Fruit fly (Drosophila melanogaster) whole organism, embryonic: ENCODE measurements around the gene Trf4-2.

ENCODE experiments used
- Asciz ChIP-seq: fragments of 200-800 bp; sonication (Bioruptor generic); optimal IDR thresholded peaks from 2 replicates; lab custom pipeline; 2017; ENCODE audit warnings: missing biosample characterization, mild to moderate bottlenecking, missing genetic modification characterization, missing genetic modification reagents
- CG10979 ChIP-seq: fragments of 200-800 bp; sonication (Bioruptor generic); optimal IDR thresholded peaks from 2 replicates; lab custom pipeline; 2018; ENCODE audit warnings: missing biosample characterization, mild to moderate bottlenecking, missing genetic modification characterization, moderate library complexity
- CG11504 ChIP-seq: fragments of 200-800 bp; sonication (Bioruptor generic); optimal IDR thresholded peaks from 3 replicates; lab custom pipeline; 2019; ENCODE audit warnings: missing biosample characterization, mild to moderate bottlenecking, missing genetic modification characterization, moderate library complexity
- CG4360 ChIP-seq: fragments of 200-800 bp; sonication (Bioruptor generic); IDR thresholded peaks from 2 replicates; pipeline ENCODE4 v1.3.6; 2022; ENCODE audit warnings: missing biosample characterization, missing genetic modification characterization
- CG4707 ChIP-seq: fragments of 200-800 bp; sonication (Bioruptor generic); optimal IDR thresholded peaks from 2 replicates; lab custom pipeline; 2018; ENCODE audit warnings: missing biosample characterization, mild to moderate bottlenecking, missing genetic modification characterization, moderate library complexity
- D19A ChIP-seq: fragments of 200-800 bp; optimal IDR thresholded peaks from 3 replicates; lab custom pipeline; 2019; ENCODE audit warnings: missing biosample characterization, mild to moderate bottlenecking, missing genetic modification characterization, moderate library complexity
- Drgx ChIP-seq: fragments of 200-800 bp; sonication (Bioruptor generic); IDR thresholded peaks from 2 replicates; pipeline ENCODE4 v1.3.6; 2022; ENCODE audit warnings: missing biosample characterization, missing genetic modification characterization
- bsh ChIP-seq, 2 experiments: fragments of 200-800 bp; sonication (Bioruptor generic); optimal IDR thresholded peaks; 2 replicates each; lab custom pipeline; 2017 to 2018; ENCODE audit warnings: mild to moderate bottlenecking in 2 of 2, missing biosample characterization in 2 of 2, missing genetic modification characterization in 2 of 2, moderate library complexity in 1 of 2
- nmo ChIP-seq: fragments of 200-800 bp; sonication (Bioruptor generic); optimal IDR thresholded peaks from 2 replicates; lab custom pipeline; 2018; ENCODE audit warnings: missing biosample characterization, mild to moderate bottlenecking, missing genetic modification characterization, moderate library complexity
- nom ChIP-seq: fragments of 200-800 bp; sonication (Bioruptor generic); optimal IDR thresholded peaks from 2 replicates; lab custom pipeline; 2017; ENCODE audit warnings: missing biosample characterization, missing genetic modification characterization, mild to moderate bottlenecking, moderate library complexity, missing genetic modification reagents
- p53 ChIP-seq: fragments of 200-800 bp; sonication (Bioruptor generic); optimal IDR thresholded peaks from 2 replicates; lab custom pipeline; 2016; ENCODE audit warnings: missing biosample characterization, missing genetic modification characterization
- sens ChIP-seq: fragments of 200-800 bp; sonication (Bioruptor generic); peaks from one replicate; lab custom pipeline; 2016; ENCODE audit warnings: missing biosample characterization, missing genetic modification characterization

The Trf4-2 gene

DNA sequence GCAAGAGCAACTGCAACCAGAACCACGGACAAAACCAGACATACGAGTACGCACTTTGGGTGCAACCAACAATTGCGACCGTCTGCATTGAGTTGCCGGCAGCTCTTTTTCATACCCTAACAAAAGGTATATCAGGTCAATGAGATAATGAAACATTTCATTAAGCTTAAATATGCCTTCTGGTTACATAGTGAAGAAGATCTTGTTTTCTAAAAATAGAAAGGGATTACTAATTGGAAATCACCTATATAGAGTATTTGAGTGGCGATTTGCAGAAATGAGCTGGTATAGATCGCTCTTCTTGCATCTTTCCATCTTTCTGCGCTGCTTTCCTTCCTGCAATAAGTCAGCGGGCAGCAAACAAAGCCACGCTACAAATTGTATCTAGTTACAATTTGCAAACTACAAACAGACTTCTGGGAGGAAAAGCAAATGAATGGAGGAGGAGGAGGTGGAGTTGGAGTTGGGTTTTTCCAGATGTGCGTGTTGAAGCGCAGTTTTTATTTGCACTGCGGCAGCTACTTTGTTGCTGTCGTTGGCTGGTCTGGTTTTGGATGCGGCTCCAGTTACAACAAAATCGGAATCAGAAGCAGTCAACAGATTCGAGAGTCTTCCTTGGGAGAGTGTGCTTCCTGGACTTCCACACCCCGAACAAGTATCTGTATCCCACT, 49.9 kb downstream of the Trf4-2 start:
- TF ChIP-seq bsh (GFP tag; optimal IDR thresholded peaks at IDR 0.05; lab: Kevin White, UChicago) (peak in 1 of 2 experiments; percentile 92), D19A (tag; lab: Kevin White, UChicago) (peak; percentile 36), nmo (GFP tag; lab: Kevin White, UChicago) (peak; percentile 10), Drgx (peak; percentile 91), CG11504 (tag; lab: Kevin White, UChicago) (no peak), CG10979 (tag; lab: Kevin White, UChicago) (peak; percentile 13), p53 (GFP tag; lab: Kevin White, UChicago) (no peak), nom (GFP tag; lab: Kevin White, UChicago) (peak; percentile 73)

DNA sequence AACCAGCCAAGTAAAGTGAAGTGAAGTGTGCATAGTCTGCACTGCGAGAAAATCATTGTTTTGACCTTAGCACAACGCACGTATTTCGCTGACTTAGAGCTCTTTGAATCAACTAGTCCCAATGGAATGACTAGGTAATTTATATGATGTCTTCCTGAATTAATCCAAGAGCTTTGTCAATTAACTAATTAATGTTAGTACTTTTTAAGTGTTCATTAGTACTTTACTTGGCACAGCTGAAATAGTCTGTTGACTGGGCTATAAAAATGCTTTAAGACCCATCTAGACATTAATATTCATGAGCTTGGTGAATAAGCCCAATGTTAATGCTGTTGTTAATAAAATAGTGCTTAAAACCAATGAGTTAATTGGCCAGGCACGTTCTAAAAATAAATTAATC, 51.1 kb downstream of the Trf4-2 start:
- TF ChIP-seq CG4707 (GFP tag; lab: Kevin White, UChicago) (no peak), CG4360 (no peak), sens (GFP tag; lab: Kevin White, UChicago) (peak; percentile 42), Asciz (GFP tag; lab: Kevin White, UChicago) (no peak)
